Worm (Caenorhabditis elegans): ENCODE results near the gene grl-14.

grl-14 gene

DNA sequence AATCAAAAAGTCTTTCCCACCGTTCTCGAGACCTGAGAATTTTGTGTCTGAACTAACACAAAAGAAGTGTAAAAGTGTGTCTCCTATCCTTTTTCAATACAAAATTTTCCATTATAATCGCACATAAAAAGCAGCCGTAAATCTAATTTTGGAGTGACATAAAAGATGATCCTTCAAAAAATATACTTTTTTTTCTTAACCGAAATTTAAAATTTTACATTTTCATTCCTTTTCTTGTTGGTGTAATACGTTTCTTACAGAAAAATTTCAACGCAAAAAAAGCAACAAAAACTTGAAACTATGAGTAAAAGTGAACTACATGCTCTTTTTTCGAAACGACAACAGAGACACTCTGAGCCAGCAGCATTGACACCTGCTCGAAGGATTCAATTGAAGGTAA lies 18.3 kb upstream of the grl-14 start, which contains the start of gene Y44A6D.6:
Y44A6D.6 (plus strand) TSS at position 301 of the 400 bp plus-strand sequence.
- TF ChIP-seq klf-2 (GFP tag; conservative IDR thresholded peaks at IDR 0.05) (no peak), flt-1 (GFP tag; IDR thresholded peaks at IDR 0.05) (no peak), T22C8.4 (GFP tag; IDR thresholded peaks at IDR 0.05) (no peak), ref-1 (GFP tag; conservative IDR thresholded peaks at IDR 0.05) (no peak), med-1 (GFP tag; optimal IDR thresholded peaks at IDR 0.05; ENCODE audit: insufficient read depth) (no peak), tab-1 (GFP tag; IDR thresholded peaks at IDR 0.05) (no peak), ztf-23 (GFP tag; IDR thresholded peaks at IDR 0.05) (no peak), ztf-29 (GFP tag; IDR thresholded peaks at IDR 0.05) (no peak), cog-1 (tag; optimal IDR thresholded peaks at IDR 0.05) (no peak)

- no peak for TF ChIP-seq tab-1 (GFP tag; IDR thresholded peaks at IDR 0.05)
- TF ChIP-seq cog-1 (tag; optimal IDR thresholded peaks at IDR 0.05) = no peak
- no peak for TF ChIP-seq flt-1 (GFP tag; IDR thresholded peaks at IDR 0.05)
- TF ChIP-seq ref-1 (GFP tag; conservative IDR thresholded peaks at IDR 0.05) = no peak
- TF ChIP-seq med-1 (GFP tag; optimal IDR thresholded peaks at IDR 0.05; ENCODE audit: insufficient read depth) = no peak
- no peak for TF ChIP-seq ztf-23 (GFP tag; IDR thresholded peaks at IDR 0.05)
- TF ChIP-seq T22C8.4 (GFP tag; IDR thresholded peaks at IDR 0.05) = no peak
- TF ChIP-seq klf-2 (GFP tag; conservative IDR thresholded peaks at IDR 0.05) = no peak
- TF ChIP-seq ztf-29 (GFP tag; IDR thresholded peaks at IDR 0.05) = no peak
Observed at ce11 chrV:20813646-20814045, 11.7 kb upstream of the grl-14 start.

ce11 chrV:20814424-20814823 lies 10.9 kb upstream of the grl-14 start, which contains the start of gene Y44A6D.7:
TSS of gene Y44A6D.7 (plus strand) at chrV:20814724.
- TF ChIP-seq cog-1 (tag; optimal IDR thresholded peaks at IDR 0.05) (no peak), ztf-29 (GFP tag; IDR thresholded peaks at IDR 0.05) (no peak), ref-1 (GFP tag; conservative IDR thresholded peaks at IDR 0.05) (no peak), flt-1 (GFP tag; IDR thresholded peaks at IDR 0.05) (no peak), T22C8.4 (GFP tag; IDR thresholded peaks at IDR 0.05) (no peak), ztf-23 (GFP tag; IDR thresholded peaks at IDR 0.05) (no peak), tab-1 (GFP tag; IDR thresholded peaks at IDR 0.05) (no peak), med-1 (GFP tag; optimal IDR thresholded peaks at IDR 0.05; ENCODE audit: insufficient read depth) (no peak), klf-2 (GFP tag; conservative IDR thresholded peaks at IDR 0.05) (no peak)

DNA sequence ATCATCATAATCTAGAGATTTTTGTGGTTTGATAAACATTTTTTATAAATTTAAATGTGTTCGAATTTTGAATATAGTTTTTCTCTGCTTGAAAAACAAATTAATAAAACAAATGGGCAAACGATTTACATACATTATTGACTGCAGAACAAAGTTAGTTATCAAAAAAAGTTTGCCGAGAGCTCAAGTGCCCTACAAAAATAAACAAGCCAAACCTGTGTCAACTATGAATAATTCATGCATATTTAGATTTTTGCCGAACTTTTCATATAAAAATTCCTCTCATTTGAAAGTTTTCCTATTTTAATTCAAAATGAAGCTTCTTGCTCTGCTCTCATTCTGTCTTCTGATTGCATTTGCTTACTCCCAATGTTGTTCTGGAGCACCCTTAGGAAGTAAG lies 9.5 kb upstream of the grl-14 start, which contains the start of gene sshk-1:
sshk-1 (plus strand) TSS at position 301 of the 400 bp plus-strand sequence.
- no peak for TF ChIP-seq cog-1 (tag; optimal IDR thresholded peaks at IDR 0.05)
- no peak for TF ChIP-seq med-1 (GFP tag; optimal IDR thresholded peaks at IDR 0.05; ENCODE audit: insufficient read depth)
- TF ChIP-seq T22C8.4 (GFP tag; IDR thresholded peaks at IDR 0.05) = no peak
- TF ChIP-seq tab-1 (GFP tag; IDR thresholded peaks at IDR 0.05) = no peak

- TF ChIP-seq ztf-23 (GFP tag; IDR thresholded peaks at IDR 0.05) (no peak), flt-1 (GFP tag; IDR thresholded peaks at IDR 0.05) (no peak), ref-1 (GFP tag; conservative IDR thresholded peaks at IDR 0.05) (no peak), T22C8.4 (GFP tag; IDR thresholded peaks at IDR 0.05) (no peak), ztf-29 (GFP tag; IDR thresholded peaks at IDR 0.05) (no peak), klf-2 (GFP tag; conservative IDR thresholded peaks at IDR 0.05) (no peak), tab-1 (GFP tag; IDR thresholded peaks at IDR 0.05) (no peak), med-1 (GFP tag; optimal IDR thresholded peaks at IDR 0.05; ENCODE audit: insufficient read depth) (no peak), cog-1 (tag; optimal IDR thresholded peaks at IDR 0.05) (no peak)
Observed at ce11 chrV:20820033-20820432, 5.3 kb upstream of the grl-14 start, which contains the start of gene T03D8.6. TSS of gene T03D8.6 (minus strand) at chrV:20820330.

DNA sequence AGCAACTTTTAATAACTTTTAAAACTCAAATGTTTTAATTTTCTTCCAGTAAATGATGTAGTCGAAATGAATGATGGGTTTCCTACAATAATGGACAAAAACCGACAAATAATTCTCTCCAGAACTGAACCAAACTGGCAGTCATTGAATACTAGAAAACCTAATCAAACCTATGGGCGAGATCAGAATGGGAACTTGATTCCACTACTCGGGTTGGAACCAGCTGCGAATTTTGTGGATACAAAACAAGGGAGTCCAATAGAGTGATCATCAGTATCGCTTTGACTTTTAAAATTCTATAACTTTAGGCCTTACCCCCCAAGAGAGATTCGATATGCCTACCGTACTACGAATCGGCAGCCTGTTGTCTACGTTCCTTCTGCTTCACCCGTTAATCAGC lies 1.3 kb downstream of the grl-14 start:
- TF ChIP-seq med-1 (GFP tag; optimal IDR thresholded peaks at IDR 0.05; ENCODE audit: insufficient read depth) (no peak), cog-1 (tag; optimal IDR thresholded peaks at IDR 0.05) (no peak), ztf-29 (GFP tag; IDR thresholded peaks at IDR 0.05) (no peak), ztf-23 (GFP tag; IDR thresholded peaks at IDR 0.05) (no peak), flt-1 (GFP tag; IDR thresholded peaks at IDR 0.05) (no peak), tab-1 (GFP tag; IDR thresholded peaks at IDR 0.05) (no peak), ref-1 (GFP tag; conservative IDR thresholded peaks at IDR 0.05) (no peak), klf-2 (GFP tag; conservative IDR thresholded peaks at IDR 0.05) (no peak), T22C8.4 (GFP tag; IDR thresholded peaks at IDR 0.05) (no peak)

DNA sequence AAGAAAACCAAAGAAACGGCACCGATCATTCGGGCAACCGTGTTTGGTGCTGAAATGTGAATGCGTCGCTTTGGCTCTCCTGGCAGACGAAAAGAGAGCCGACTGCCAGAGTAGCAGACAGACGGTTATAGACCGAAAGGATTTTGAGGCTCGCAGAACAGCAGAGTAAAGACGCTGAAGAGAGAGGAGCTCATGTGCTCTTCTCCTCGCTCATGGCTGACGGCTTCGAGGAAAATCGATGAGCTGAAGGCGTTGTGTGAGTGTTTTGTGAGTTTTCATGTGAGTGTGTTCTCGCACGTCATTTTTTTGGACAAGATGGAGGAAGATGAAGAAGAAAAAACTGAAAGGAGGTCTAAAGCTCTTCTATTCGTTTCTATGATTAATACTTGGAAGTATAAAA lies 3.5 kb downstream of the grl-14 start, which contains the start of gene sbt-1:
sbt-1 (minus strand) TSS at position 62 of the 400 bp plus-strand sequence.
- TF ChIP-seq klf-2 (GFP tag; conservative IDR thresholded peaks at IDR 0.05) (no peak), ztf-23 (GFP tag; IDR thresholded peaks at IDR 0.05) (no peak), T22C8.4 (GFP tag; IDR thresholded peaks at IDR 0.05) (peak; percentile 32; the same call in 1 of the 2 replicates), flt-1 (GFP tag; IDR thresholded peaks at IDR 0.05) (0 out of 2 replicates have a peak, but pooled peaks have one; percentile 4), ref-1 (GFP tag; conservative IDR thresholded peaks at IDR 0.05) (no peak), ztf-29 (GFP tag; IDR thresholded peaks at IDR 0.05) (no peak), tab-1 (GFP tag; IDR thresholded peaks at IDR 0.05) (no peak), med-1 (GFP tag; optimal IDR thresholded peaks at IDR 0.05; ENCODE audit: insufficient read depth) (no peak)

ce11 chrV:20829511-20829910 lies 4.2 kb downstream of the grl-14 start, which contains the start of gene num-1:
TSS of gene num-1 (plus strand) at chrV:20829811.
- TF ChIP-seq klf-2 (GFP tag; conservative IDR thresholded peaks at IDR 0.05) (no peak), ztf-29 (GFP tag; IDR thresholded peaks at IDR 0.05) (no peak), flt-1 (GFP tag; IDR thresholded peaks at IDR 0.05) (no peak), ref-1 (GFP tag; conservative IDR thresholded peaks at IDR 0.05) (no peak), ztf-23 (GFP tag; IDR thresholded peaks at IDR 0.05) (no peak), T22C8.4 (GFP tag; IDR thresholded peaks at IDR 0.05) (no peak), med-1 (GFP tag; optimal IDR thresholded peaks at IDR 0.05; ENCODE audit: insufficient read depth) (no peak), tab-1 (GFP tag; IDR thresholded peaks at IDR 0.05) (no peak), cog-1 (tag; optimal IDR thresholded peaks at IDR 0.05) (no peak)

DNA sequence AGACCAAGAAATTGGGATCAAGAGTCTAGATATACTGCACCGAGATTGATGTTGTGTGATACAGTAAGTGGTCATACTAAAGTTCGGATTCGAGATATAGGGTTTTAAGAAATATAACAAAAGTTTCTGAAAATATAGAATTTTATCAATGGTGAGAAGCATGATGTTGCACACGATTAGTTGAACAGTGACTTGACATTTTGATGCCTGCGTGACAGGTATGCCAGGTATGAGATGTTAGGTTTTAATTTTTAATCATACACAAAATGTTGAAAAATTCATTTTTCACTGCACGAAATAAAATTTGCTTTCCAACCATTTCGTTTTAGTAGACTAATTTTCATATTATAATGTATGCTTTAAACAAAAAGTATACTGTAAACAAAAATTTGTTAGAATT lies 5.0 kb downstream of the grl-14 start:
- TF ChIP-seq ztf-23 (GFP tag; IDR thresholded peaks at IDR 0.05) (no peak), tab-1 (GFP tag; IDR thresholded peaks at IDR 0.05) (no peak), med-1 (GFP tag; optimal IDR thresholded peaks at IDR 0.05; ENCODE audit: insufficient read depth) (no peak), flt-1 (GFP tag; IDR thresholded peaks at IDR 0.05) (no peak), klf-2 (GFP tag; conservative IDR thresholded peaks at IDR 0.05) (no peak), T22C8.4 (GFP tag; IDR thresholded peaks at IDR 0.05) (no peak), cog-1 (tag; optimal IDR thresholded peaks at IDR 0.05) (no peak), ztf-29 (GFP tag; IDR thresholded peaks at IDR 0.05) (no peak), ref-1 (GFP tag; conservative IDR thresholded peaks at IDR 0.05) (no peak)
